Fruit fly (Drosophila melanogaster) whole organism, wandering third instar larva: ENCODE results near the gene CG17666.

Experiments used
- Abd-B ChIP-seq: fragments of >200 bp; optimal IDR thresholded peaks from 2 replicates; lab custom pipeline; 2017; ENCODE audit warnings: missing biosample characterization, missing genetic modification characterization
- CG32264 ChIP-seq: fragments of 200-800 bp; sonication (Bioruptor generic); optimal IDR thresholded peaks from 2 replicates; lab custom pipeline; 2016; ENCODE audit warnings: missing biosample characterization, missing genetic modification characterization
- CG9705 ChIP-seq: fragments of 200-800 bp; sonication (Bioruptor generic); optimal IDR thresholded peaks from 2 replicates; lab custom pipeline; 2018; ENCODE audit warnings: missing biosample characterization, mild to moderate bottlenecking, missing genetic modification characterization
- CrebA ChIP-seq: fragments of 200-800 bp; sonication (Bioruptor generic); optimal IDR thresholded peaks from 2 replicates; lab custom pipeline; 2016; ENCODE audit warnings: missing biosample characterization, mild to moderate bottlenecking, missing genetic modification characterization, borderline replicate concordance
- Dfd ChIP-seq: fragments of >200 bp; optimal IDR thresholded peaks from 2 replicates; lab custom pipeline; 2017; ENCODE audit warnings: missing biosample characterization, missing genetic modification characterization
- Dif ChIP-seq: fragments of 200-275, 200-300 bp; sonication (Bioruptor generic); optimal IDR thresholded peaks from 2 replicates; lab custom pipeline; 2018; ENCODE audit warnings: missing biosample characterization, missing genetic modification characterization; ENCODE audit not compliant: partially characterized antibody
- GATAd ChIP-seq: sonication (Bioruptor generic); optimal IDR thresholded peaks from 2 replicates; lab custom pipeline; 2016; ENCODE audit warnings: missing biosample characterization, missing genetic modification characterization
- HLH106 ChIP-seq: fragments of 200-800 bp; optimal IDR thresholded peaks from 3 replicates; lab custom pipeline; 2019; ENCODE audit warnings: missing biosample characterization, mild to moderate bottlenecking, missing genetic modification characterization, moderate library complexity
- Hnf4 ChIP-seq: fragments of 200-800 bp; sonication (Bioruptor generic); optimal IDR thresholded peaks from 2 replicates; lab custom pipeline; 2016; ENCODE audit warnings: missing biosample characterization, mild to moderate bottlenecking, missing genetic modification characterization
- Hr78 ChIP-seq: fragments of >200 bp; optimal IDR thresholded peaks from 2 replicates; lab custom pipeline; 2017; ENCODE audit warnings: missing biosample characterization, missing genetic modification characterization
- Hr83 ChIP-seq: fragments of 200-300 bp; sonication (Bioruptor generic); optimal IDR thresholded peaks from 2 replicates; lab custom pipeline; 2016; ENCODE audit warnings: missing biosample characterization, mild to moderate bottlenecking, missing genetic modification characterization, moderate library complexity; ENCODE audit not compliant: poor library complexity, severe bottlenecking
- Jra ChIP-seq: sonication (Bioruptor generic); optimal IDR thresholded peaks from 2 replicates; lab custom pipeline; 2016; ENCODE audit warnings: missing biosample characterization, missing genetic modification characterization
- Mio ChIP-seq: sonication (Bioruptor generic); optimal IDR thresholded peaks from 2 replicates; lab custom pipeline; 2016; ENCODE audit warnings: missing biosample characterization, missing genetic modification characterization
- Myc ChIP-seq: fragments of >200 bp; optimal IDR thresholded peaks from 2 replicates; lab custom pipeline; 2017
- N ChIP-seq: fragments of >200 bp; optimal IDR thresholded peaks from 2 replicates; lab custom pipeline; 2018; ENCODE audit warnings: missing biosample characterization, missing external identifiers, missing genetic modification characterization
- OdsH ChIP-seq: fragments of 200-800 bp; sonication (Bioruptor generic); optimal IDR thresholded peaks from 2 replicates; lab custom pipeline; 2016; ENCODE audit warnings: missing biosample characterization, mild to moderate bottlenecking, missing genetic modification characterization
- Rel ChIP-seq, 2 experiments: fragments of 200-800 bp; sonication (Bioruptor generic) in 1 of 2; optimal IDR thresholded peaks; 2 replicates in 1 of 2; 3 replicates in 1 of 2; lab custom pipeline; 2016 to 2019; ENCODE audit warnings: mild to moderate bottlenecking in 2 of 2, missing biosample characterization in 2 of 2, missing genetic modification characterization in 2 of 2, moderate library complexity in 1 of 2
- Sp1 ChIP-seq: fragments of 200-800 bp; sonication (Bioruptor generic); optimal IDR thresholded peaks from 3 replicates; lab custom pipeline; 2019; ENCODE audit warnings: missing biosample characterization, mild to moderate bottlenecking, missing genetic modification characterization, moderate library complexity
- Vsx2 ChIP-seq: fragments of 200-300, 225-300 bp; sonication (Bioruptor generic); optimal IDR thresholded peaks from 2 replicates; lab custom pipeline; 2018; ENCODE audit warnings: missing biosample characterization, missing genetic modification characterization; ENCODE audit not compliant: partially characterized antibody
- br ChIP-seq: fragments of 200-800 bp; sonication (Bioruptor generic); optimal IDR thresholded peaks from 2 replicates; lab custom pipeline; 2016; ENCODE audit warnings: missing biosample characterization, missing genetic modification characterization
- brk ChIP-seq: fragments of 200-800 bp; sonication (Bioruptor generic); optimal IDR thresholded peaks from 2 replicates; lab custom pipeline; 2016; ENCODE audit warnings: missing biosample characterization, mild to moderate bottlenecking, missing genetic modification characterization
- dl ChIP-seq, 2 experiments: fragments of 175-275, 200-275 bp in 1 of 2; fragments of 200-275 bp in 1 of 2; sonication (Bioruptor generic); optimal IDR thresholded peaks; lab custom pipeline; 2018; ENCODE audit warnings: mild to moderate bottlenecking in 2 of 2, missing biosample characterization in 2 of 2, missing genetic modification characterization in 2 of 2, moderate library complexity in 2 of 2; ENCODE audit not compliant: partially characterized antibody in 2 of 2, insufficient read depth in 1 of 2
- dmrt93B ChIP-seq: fragments of 200-800 bp; sonication (Bioruptor generic); optimal IDR thresholded peaks from 2 replicates; lab custom pipeline; 2018; ENCODE audit warnings: missing biosample characterization, mild to moderate bottlenecking, missing genetic modification characterization
- dsf ChIP-seq: sonication (Bioruptor generic); optimal IDR thresholded peaks from 2 replicates; lab custom pipeline; 2016; ENCODE audit warnings: missing biosample characterization, missing genetic modification characterization, borderline replicate concordance
- ey ChIP-seq: fragments of 200-800 bp; sonication (Bioruptor generic); optimal IDR thresholded peaks from 2 replicates; lab custom pipeline; 2016; ENCODE audit warnings: missing biosample characterization, missing genetic modification characterization
- foxo ChIP-seq, 2 experiments: fragments of 200-800 bp; sonication (Bioruptor generic); optimal IDR thresholded peaks; 2 replicates in 1 of 2; 3 replicates in 1 of 2; lab custom pipeline; 2016 to 2017; ENCODE audit warnings: missing biosample characterization in 2 of 2, missing genetic modification characterization in 2 of 2
- fru ChIP-seq: fragments of 200-800 bp; sonication (Bioruptor generic); optimal IDR thresholded peaks from 3 replicates; lab custom pipeline; 2016; ENCODE audit warnings: missing biosample characterization, mild to moderate bottlenecking, missing genetic modification characterization
- h ChIP-seq: fragments of 200-800 bp; sonication (Bioruptor generic); optimal IDR thresholded peaks from 3 replicates; lab custom pipeline; 2016; ENCODE audit warnings: missing biosample characterization, mild to moderate bottlenecking, missing genetic modification characterization
- jim ChIP-seq: fragments of 175-275, 200-325 bp; sonication (Bioruptor generic); optimal IDR thresholded peaks from 2 replicates; lab custom pipeline; 2016; ENCODE audit warnings: missing biosample characterization, mild to moderate bottlenecking, missing genetic modification characterization
- lola ChIP-seq: fragments of >200 bp; optimal IDR thresholded peaks from 2 replicates; lab custom pipeline; 2017; ENCODE audit warnings: missing biosample characterization, missing genetic modification characterization
- pan ChIP-seq: fragments of >200 bp; optimal IDR thresholded peaks from 2 replicates; lab custom pipeline; 2017
- psq ChIP-seq: fragments of 200-800 bp; sonication (Bioruptor generic); optimal IDR thresholded peaks from 3 replicates; lab custom pipeline; 2017; ENCODE audit warnings: missing biosample characterization, mild to moderate bottlenecking, missing genetic modification characterization, moderate library complexity
- rgr ChIP-seq: fragments of 200-800 bp; sonication (Bioruptor generic); optimal IDR thresholded peaks from 3 replicates; lab custom pipeline; 2016; ENCODE audit warnings: missing biosample characterization, mild to moderate bottlenecking, missing genetic modification characterization
- sage ChIP-seq: fragments of 200-800 bp; sonication (Bioruptor generic); optimal IDR thresholded peaks from 2 replicates; lab custom pipeline; 2016; ENCODE audit warnings: missing biosample characterization, mild to moderate bottlenecking, missing genetic modification characterization
- sv ChIP-seq: fragments of 200-800 bp; sonication (Bioruptor generic); optimal IDR thresholded peaks from 3 replicates; lab custom pipeline; 2016; ENCODE audit warnings: missing biosample characterization, missing genetic modification characterization
- tai ChIP-seq: sonication (Bioruptor generic); optimal IDR thresholded peaks from 2 replicates; lab custom pipeline; 2016; ENCODE audit warnings: missing biosample characterization, missing genetic modification characterization
- usp ChIP-seq: fragments of >200 bp; optimal IDR thresholded peaks from 2 replicates; lab custom pipeline; 2017; ENCODE audit warnings: missing biosample characterization, missing genetic modification characterization
- woc ChIP-seq: sonication (Bioruptor generic); optimal IDR thresholded peaks from 2 replicates; lab custom pipeline; 2016; ENCODE audit warnings: missing biosample characterization, mild to moderate bottlenecking, missing genetic modification characterization

Gene CG17666

DNA sequence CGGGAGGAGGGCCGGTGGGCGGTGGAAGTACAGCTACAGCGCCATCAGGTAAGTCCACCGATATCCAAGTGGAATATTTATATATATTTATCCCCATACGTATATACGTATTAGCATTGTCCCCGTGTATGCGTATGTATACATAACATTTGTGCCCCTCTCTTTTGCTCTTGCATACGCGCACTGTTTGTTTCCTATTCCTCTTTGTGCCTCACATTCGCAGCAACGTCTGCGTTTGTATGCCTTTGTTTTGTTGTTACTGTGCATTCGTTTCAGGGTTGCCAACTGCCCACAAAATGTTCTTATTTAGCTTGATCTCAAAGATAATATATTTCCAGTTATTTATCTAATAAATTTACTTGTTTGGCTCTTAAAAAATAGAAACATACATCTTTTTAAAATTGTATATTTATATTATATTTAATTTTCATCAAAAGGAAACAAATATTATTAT, 25.2 kb downstream of the CG17666 start:
- TF ChIP-seq Abd-B (GFP tag; lab: Kevin White, UChicago) (no peak), OdsH (GFP tag; lab: Kevin White, UChicago) (peak; percentile 66), HLH106 (tag; lab: Kevin White, UChicago) (peak; percentile 63), Dfd (GFP tag; lab: Kevin White, UChicago) (no peak), tai (GFP tag; lab: Kevin White, UChicago) (no peak), N (GFP tag; lab: Kevin White, UChicago) (no peak), Mio (no peak), Myc (lab: Kevin White, UChicago) (no peak), CG32264 (GFP tag; lab: Kevin White, UChicago) (no peak), foxo (GFP tag; optimal IDR thresholded peaks at IDR 0.05; lab: Kevin White, UChicago) (peak in 1 of 2 experiments; percentile 70), Hr78 (GFP tag; lab: Kevin White, UChicago) (no peak), brk (no peak), lola (GFP tag; lab: Kevin White, UChicago) (no peak), sv (GFP tag; lab: Kevin White, UChicago) (no peak), Vsx2 (GFP tag; lab: Kevin White, UChicago) (no peak), sage (GFP tag; lab: Kevin White, UChicago) (peak; percentile 78), Hr83 (GFP tag; lab: Kevin White, UChicago) (peak; percentile 69), pan (lab: Kevin White, UChicago) (no peak), dl (GFP tag; optimal IDR thresholded peaks at IDR 0.05; lab: Kevin White, UChicago; ENCODE audit: insufficient read depth in 1 of 2, partially characterized antibody in 2 of 2) (no peak), rgr (GFP tag; lab: Kevin White, UChicago) (peak; percentile 70), dsf (GFP tag; lab: Kevin White, UChicago) (no peak), fru (GFP tag; lab: Kevin White, UChicago) (peak; percentile 73), br (GFP tag; lab: Kevin White, UChicago) (peak; percentile 23), CrebA (no peak), Sp1 (GFP tag; lab: Kevin White, UChicago) (peak; percentile 67), Jra (no peak), psq (GFP tag; lab: Kevin White, UChicago) (peak; percentile 99), usp (GFP tag; lab: Kevin White, UChicago) (no peak), Rel (GFP tag; optimal IDR thresholded peaks at IDR 0.05; lab: Kevin White, UChicago) (peak; percentile 46), Rel (tag; optimal IDR thresholded peaks at IDR 0.05; lab: Kevin White, UChicago) (peak; percentile 32), woc (GFP tag; lab: Kevin White, UChicago) (peak; percentile 55), Hnf4 (GFP tag; lab: Kevin White, UChicago) (no peak), CG9705 (GFP tag; lab: Kevin White, UChicago) (peak; percentile 34), ey (GFP tag; lab: Kevin White, UChicago) (peak; percentile 37), Dif (no peak), jim (GFP tag; lab: Kevin White, UChicago) (no peak), dmrt93B (GFP tag; lab: Kevin White, UChicago) (no peak), GATAd (no peak), h (GFP tag; lab: Kevin White, UChicago) (peak; percentile 49)
- TF ChIP-seq, all 38 proteins: peak for 15

DNA sequence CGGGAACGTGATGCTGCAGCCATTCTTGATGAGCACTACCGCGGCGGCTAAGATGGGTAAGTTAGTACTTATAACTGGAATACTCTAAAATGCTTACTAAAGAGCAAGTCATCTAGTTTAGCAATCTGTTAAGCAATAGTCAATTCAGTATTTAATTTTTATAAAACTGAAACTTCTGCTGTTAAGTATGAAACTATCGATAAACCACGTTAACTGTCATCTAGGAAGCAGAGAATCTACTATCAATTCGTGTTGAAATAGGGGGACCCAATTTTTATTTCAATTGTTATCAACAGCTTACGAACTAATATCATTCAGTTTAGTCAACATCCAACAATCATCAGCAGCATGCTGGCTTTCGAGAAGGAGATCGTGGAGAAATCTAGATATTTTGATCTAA, 27.3 kb downstream of the CG17666 start, which contains the start of gene CG32110:
CG32110 (plus strand) TSS at position 301 of the 400 bp plus-strand sequence.
- TF ChIP-seq fru (GFP tag; lab: Kevin White, UChicago): no peak
- TF ChIP-seq tai (GFP tag; lab: Kevin White, UChicago): no peak
- no peak for TF ChIP-seq Hnf4 (GFP tag; lab: Kevin White, UChicago)
- no peak for TF ChIP-seq dsf (GFP tag; lab: Kevin White, UChicago)
- no peak for TF ChIP-seq psq (GFP tag; lab: Kevin White, UChicago)
- TF ChIP-seq Mio: no peak
- no peak for TF ChIP-seq Abd-B (GFP tag; lab: Kevin White, UChicago)
- TF ChIP-seq CrebA: no peak
- TF ChIP-seq Myc (lab: Kevin White, UChicago): no peak
- no peak for TF ChIP-seq sv (GFP tag; lab: Kevin White, UChicago)
- TF ChIP-seq lola (GFP tag; lab: Kevin White, UChicago): no peak
- TF ChIP-seq h (GFP tag; lab: Kevin White, UChicago): no peak
